Worm (Caenorhabditis elegans) whole organism, L3 larva: Measurements from ENCODE around the gene C34C12.6.

ENCODE experiments used
- R02D3.7 ChIP-seq: fragments of 150-350 bp; optimal IDR thresholded peaks from 2 replicates; lab custom pipeline; 2014; ENCODE audit warnings: missing biosample characterization, missing genetic modification characterization
- ZK546.5 ChIP-seq: sonication (generic microtip); optimal IDR thresholded peaks from 2 replicates; lab custom pipeline; 2017; ENCODE audit warnings: missing biosample characterization, missing genetic modification characterization
- aly-2 ChIP-seq: fragments of 150-350 bp; optimal IDR thresholded peaks from 2 replicates; lab custom pipeline; 2014; ENCODE audit warnings: missing biosample characterization, missing genetic modification characterization
- ama-1 ChIP-seq: fragments of 150-350 bp; optimal IDR thresholded peaks from 2 replicates; lab custom pipeline; 2018
- ceh-16 ChIP-seq: sonication (generic microtip); optimal IDR thresholded peaks from 2 replicates; lab custom pipeline; 2017; ENCODE audit warnings: missing biosample characterization, missing genetic modification characterization
- ceh-28 ChIP-seq: fragments of 150-350 bp; optimal IDR thresholded peaks from 2 replicates; lab custom pipeline; 2014; ENCODE audit warnings: missing biosample characterization, missing genetic modification reagents, missing genetic modification characterization
- ceh-82 ChIP-seq: fragments of 150-350 bp; optimal IDR thresholded peaks from 2 replicates; lab custom pipeline; 2014; ENCODE audit warnings: missing biosample characterization, missing genetic modification characterization
- ceh-9 ChIP-seq: sonication (generic microtip); optimal IDR thresholded peaks from 2 replicates; lab custom pipeline; 2018; ENCODE audit warnings: missing biosample characterization, missing genetic modification characterization
- daf-12 ChIP-seq: fragments of 150-350 bp; optimal IDR thresholded peaks from 2 replicates; lab custom pipeline; 2014; ENCODE audit warnings: missing biosample characterization, missing genetic modification reagents, missing genetic modification characterization
- egl-27 ChIP-seq: sonication (generic microtip); optimal IDR thresholded peaks from 4 replicates; lab custom pipeline; 2017; ENCODE audit warnings: missing biosample characterization, missing genetic modification reagents, missing genetic modification characterization
- egl-5 ChIP-seq: fragments of 150-350 bp; optimal IDR thresholded peaks from 2 replicates; lab custom pipeline; 2017; ENCODE audit warnings: missing biosample characterization, missing genetic modification reagents, missing genetic modification characterization, inconsistent platforms
- elt-1 ChIP-seq: fragments of 150-350 bp; optimal IDR thresholded peaks from 2 replicates; lab custom pipeline; 2014; ENCODE audit warnings: missing biosample characterization, missing genetic modification characterization
- elt-2 ChIP-seq: sonication (generic microtip); optimal IDR thresholded peaks from 2 replicates; lab custom pipeline; 2016; ENCODE audit warnings: missing genetic modification reagents, mild to moderate bottlenecking, missing genetic modification characterization, missing compliant biosample characterization
- elt-3 ChIP-seq, 3 experiments: fragments of 150-350 bp in 1 of 3; sonication (generic microtip) in 2 of 3; optimal IDR thresholded peaks; 2 replicates in 2 of 3; 4 replicates in 1 of 3; lab custom pipeline; 2014 to 2017; ENCODE audit warnings: missing biosample characterization in 3 of 3, missing genetic modification characterization in 3 of 3
- eor-1 ChIP-seq, 2 experiments: fragments of 150-350 bp; optimal IDR thresholded peaks; 2 replicates each; lab custom pipeline; 2014 to 2018; ENCODE audit warnings: missing biosample characterization in 2 of 2, missing genetic modification characterization in 2 of 2
- fkh-10 ChIP-seq: sonication (generic microtip); optimal IDR thresholded peaks from 2 replicates; lab custom pipeline; 2017; ENCODE audit warnings: missing biosample characterization, missing genetic modification reagents, missing genetic modification characterization
- fkh-2 ChIP-seq: fragments of 150-350 bp; optimal IDR thresholded peaks from 2 replicates; lab custom pipeline; 2014; ENCODE audit warnings: missing biosample characterization, missing genetic modification reagents, missing genetic modification characterization
- fos-1 ChIP-seq: fragments of 150-350 bp; optimal IDR thresholded peaks from 2 replicates; lab custom pipeline; 2014; ENCODE audit warnings: missing biosample characterization, missing genetic modification characterization
- hmg-11 ChIP-seq: sonication (generic microtip); optimal IDR thresholded peaks from 2 replicates; lab custom pipeline; 2016; ENCODE audit warnings: missing genetic modification characterization, missing compliant biosample characterization
- jun-1 ChIP-seq: fragments of 150-350 bp; optimal IDR thresholded peaks from 2 replicates; lab custom pipeline; 2014; ENCODE audit warnings: missing biosample characterization, missing genetic modification reagents, missing genetic modification characterization
- lin-15B ChIP-seq: fragments of 150-350 bp; optimal IDR thresholded peaks from 2 replicates; lab custom pipeline; 2014; ENCODE audit warnings: missing biosample characterization, missing genetic modification characterization
- lin-39 ChIP-seq: fragments of 150-350 bp; optimal IDR thresholded peaks from 2 replicates; lab custom pipeline; 2018; ENCODE audit warnings: missing biosample characterization, missing genetic modification reagents, missing genetic modification characterization
- lsy-12 ChIP-seq: sonication (generic microtip); optimal IDR thresholded peaks from 2 replicates; lab custom pipeline; 2016; ENCODE audit warnings: mild to moderate bottlenecking, missing genetic modification characterization, missing compliant biosample characterization
- mdl-1 ChIP-seq: fragments of 150-350 bp; optimal IDR thresholded peaks from 2 replicates; lab custom pipeline; 2014; ENCODE audit warnings: missing biosample characterization, missing genetic modification characterization
- mml-1 ChIP-seq: fragments of 150-350 bp; sonication (generic microtip); optimal IDR thresholded peaks from 3 replicates; lab custom pipeline; 2014; ENCODE audit warnings: missing biosample characterization, missing genetic modification characterization
- nfya-1 ChIP-seq: sonication (generic microtip); optimal IDR thresholded peaks from 2 replicates; lab custom pipeline; 2017; ENCODE audit warnings: missing genetic modification characterization, mild to moderate bottlenecking, missing compliant biosample characterization, antibody characterized with exemption, moderate library complexity; ENCODE audit not compliant: insufficient read depth
- nhr-11 ChIP-seq: fragments of 150-350 bp; optimal IDR thresholded peaks from 2 replicates; lab custom pipeline; 2014; ENCODE audit warnings: missing biosample characterization, missing genetic modification characterization
- nhr-12 ChIP-seq: fragments of 150-350 bp; optimal IDR thresholded peaks from 2 replicates; lab custom pipeline; 2014; ENCODE audit warnings: missing biosample characterization, missing genetic modification characterization
- nhr-23 ChIP-seq: fragments of 150-350 bp; optimal IDR thresholded peaks from 2 replicates; lab custom pipeline; 2014; ENCODE audit warnings: missing biosample characterization, missing genetic modification reagents, missing genetic modification characterization
- nhr-237 ChIP-seq: fragments of 150-350 bp; optimal IDR thresholded peaks from 2 replicates; lab custom pipeline; 2014; ENCODE audit warnings: missing biosample characterization, missing genetic modification characterization
- nhr-25 ChIP-seq: sonication (generic microtip); optimal IDR thresholded peaks from 2 replicates; lab custom pipeline; 2017; ENCODE audit warnings: missing biosample characterization, missing genetic modification characterization
- nhr-28 ChIP-seq: fragments of 150-350 bp; optimal IDR thresholded peaks from 2 replicates; lab custom pipeline; 2014; ENCODE audit warnings: missing biosample characterization, missing genetic modification characterization
- nhr-43 ChIP-seq: sonication (generic microtip); optimal IDR thresholded peaks from 2 replicates; lab custom pipeline; 2016; ENCODE audit warnings: mild to moderate bottlenecking, missing genetic modification characterization, missing compliant biosample characterization; ENCODE audit not compliant: poor library complexity, severe bottlenecking
- nhr-67 ChIP-seq: fragments of 150-350 bp; optimal IDR thresholded peaks from 2 replicates; lab custom pipeline; 2014; ENCODE audit warnings: missing biosample characterization, missing genetic modification characterization
- nhr-76 ChIP-seq: fragments of 150-350 bp; sonication (generic microtip); optimal IDR thresholded peaks from 5 replicates; lab custom pipeline; 2014; ENCODE audit warnings: missing biosample characterization, missing genetic modification characterization
- nhr-77 ChIP-seq: fragments of 150-350 bp; optimal IDR thresholded peaks from 2 replicates; lab custom pipeline; 2014; ENCODE audit warnings: missing biosample characterization, missing genetic modification characterization
- pha-4 ChIP-seq: fragments of 150-350 bp; optimal IDR thresholded peaks from 2 replicates; lab custom pipeline; 2014; ENCODE audit warnings: missing biosample characterization, missing genetic modification reagents, missing genetic modification characterization
- pqm-1 ChIP-seq: fragments of 150-350 bp; optimal IDR thresholded peaks from 2 replicates; lab custom pipeline; 2017; ENCODE audit warnings: missing biosample characterization, missing genetic modification characterization, inconsistent platforms
- sea-2 ChIP-seq: fragments of 150-350 bp; sonication (generic microtip); optimal IDR thresholded peaks from 4 replicates; lab custom pipeline; 2014; ENCODE audit warnings: missing biosample characterization, missing genetic modification reagents, missing genetic modification characterization
- skn-1 ChIP-seq: fragments of 150-350 bp; optimal IDR thresholded peaks from 2 replicates; lab custom pipeline; 2014; ENCODE audit warnings: missing biosample characterization, missing genetic modification characterization
- snpc-4 ChIP-seq: fragments of 150-350 bp; optimal IDR thresholded peaks from 2 replicates; lab custom pipeline; 2014; ENCODE audit warnings: missing biosample characterization, missing genetic modification characterization
- tbx-2 ChIP-seq: sonication (generic microtip); optimal IDR thresholded peaks from 2 replicates; lab custom pipeline; 2016; ENCODE audit warnings: mild to moderate bottlenecking, missing genetic modification characterization, missing compliant biosample characterization
- unc-39 ChIP-seq: sonication (generic microtip); optimal IDR thresholded peaks from 4 replicates; lab custom pipeline; 2017; ENCODE audit warnings: missing biosample characterization, missing genetic modification characterization
- unc-62 ChIP-seq: fragments of 150-350 bp; sonication (generic microtip); optimal IDR thresholded peaks from 4 replicates; lab custom pipeline; 2014; ENCODE audit warnings: missing biosample characterization, missing genetic modification reagents, missing genetic modification characterization
- zag-1 ChIP-seq: fragments of 150-350 bp; optimal IDR thresholded peaks from 2 replicates; lab custom pipeline; 2014; ENCODE audit warnings: missing biosample characterization, missing genetic modification characterization
- ztf-11 ChIP-seq: fragments of 150-350 bp; optimal IDR thresholded peaks from 2 replicates; lab custom pipeline; 2014; ENCODE audit warnings: missing biosample characterization, missing genetic modification characterization
- ztf-4 ChIP-seq: fragments of 150-350 bp; optimal IDR thresholded peaks from 2 replicates; lab custom pipeline; 2014; ENCODE audit warnings: missing biosample characterization, missing genetic modification characterization

Gene C34C12.6

ce11 chrIII:3456226-3456625 lies 26.2 kb upstream of the C34C12.6 start (continued):
- TF ChIP-seq fos-1 (tag; lab: Kevin White, UChicago): peak; percentile 77
- TF ChIP-seq egl-27 (tag; lab: Kevin White, UChicago): peak; percentile 79
- TF ChIP-seq nhr-11 (tag; lab: Kevin White, UChicago): peak; percentile 92
- TF ChIP-seq, all 47 proteins: peak for 39

DNA sequence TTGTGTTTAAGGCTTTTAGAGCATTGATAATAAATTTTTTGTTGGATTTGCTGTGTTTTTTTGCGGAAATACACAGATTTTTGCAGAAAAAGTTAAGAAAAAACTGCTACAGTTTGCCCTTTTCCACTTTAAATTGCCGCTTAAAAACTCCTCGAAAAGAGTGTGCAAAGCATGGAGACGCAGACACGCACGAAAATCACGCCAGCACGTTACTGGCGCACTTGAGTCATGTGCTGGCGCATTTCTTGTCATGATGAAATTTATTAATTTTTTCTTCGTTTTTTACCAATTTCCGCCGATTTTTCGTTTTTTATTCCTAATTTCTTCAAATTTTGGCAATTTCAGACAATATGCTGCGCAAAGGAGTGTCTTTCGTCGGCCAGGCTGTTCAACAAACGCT lies 22.3 kb upstream of the C34C12.6 start, which contains the start of gene C34C12.8:
Gene C34C12.8, plus strand, starts transcription at position 346 of the 400 bp plus-strand sequence.
- TF ChIP-seq snpc-4 (tag; lab: Kevin White, UChicago): peak; percentile 86
- TF ChIP-seq elt-2 (tag; lab: Kevin White, UChicago): peak; percentile 66
- TF ChIP-seq hmg-11 (tag; lab: Kevin White, UChicago): peak; percentile 89
- no peak for TF ChIP-seq mdl-1
- peak; percentile 31 for TF ChIP-seq elt-1 (tag; lab: Kevin White, UChicago)
- peak; percentile 94 for TF ChIP-seq nhr-25 (tag; lab: Kevin White, UChicago)
- TF ChIP-seq lsy-12 (tag; lab: Kevin White, UChicago): peak; percentile 91
- peak; percentile 70 for TF ChIP-seq nhr-76 (tag; lab: Kevin White, UChicago)
- TF ChIP-seq lin-39 (tag; lab: Kevin White, UChicago): peak; percentile 80
- TF ChIP-seq egl-5 (tag; lab: Kevin White, UChicago): peak; percentile 66
- TF ChIP-seq nhr-43 (tag; lab: Kevin White, UChicago): peak; percentile 94
- TF ChIP-seq ZK546.5 (tag; lab: Kevin White, UChicago): peak; percentile 20
- TF ChIP-seq nhr-11 (tag; lab: Kevin White, UChicago): peak; percentile 57
- TF ChIP-seq pha-4 (tag; lab: Kevin White, UChicago): peak; percentile 95
- no peak for TF ChIP-seq aly-2
- TF ChIP-seq eor-1 (tag; optimal IDR thresholded peaks at IDR 0.05; lab: Kevin White, UChicago): peak in 1 of 2 experiments; percentile 30
- peak; percentile 37 for TF ChIP-seq zag-1 (tag; lab: Kevin White, UChicago)
- TF ChIP-seq pqm-1 (tag; lab: Kevin White, UChicago): peak; percentile 1
- no peak for TF ChIP-seq fos-1 (tag; lab: Kevin White, UChicago)
- TF ChIP-seq fkh-2 (tag; lab: Kevin White, UChicago): no peak
- TF ChIP-seq mml-1 (tag; lab: Kevin White, UChicago): no peak
- TF ChIP-seq skn-1: peak; percentile 71
- TF ChIP-seq ceh-82 (tag; lab: Kevin White, UChicago): peak; percentile 83
- peak; percentile 62 for TF ChIP-seq ama-1 (lab: Kevin White, UChicago)
- peak; percentile 87 for TF ChIP-seq ceh-28
- no peak for TF ChIP-seq ceh-16 (tag; lab: Kevin White, UChicago)
- TF ChIP-seq unc-62: peak; percentile 6
- TF ChIP-seq nhr-28: no peak
- TF ChIP-seq nhr-77 (tag; lab: Kevin White, UChicago): peak; percentile 83
- peak; percentile 93 for TF ChIP-seq jun-1 (tag; lab: Kevin White, UChicago)
- no peak for TF ChIP-seq sea-2 (GFP tag; lab: Kevin White, UChicago)
- no peak for TF ChIP-seq nhr-12 (tag; lab: Kevin White, UChicago)
- no peak for TF ChIP-seq unc-39 (tag; lab: Kevin White, UChicago)
- peak; percentile 28 for TF ChIP-seq ztf-4 (tag; lab: Kevin White, UChicago)
- TF ChIP-seq elt-3 (tag; optimal IDR thresholded peaks at IDR 0.05; lab: Kevin White, UChicago): no peak
- no peak for TF ChIP-seq ztf-11 (tag; lab: Kevin White, UChicago)
- peak; percentile 97 for TF ChIP-seq lin-15B
- peak; percentile 89 for TF ChIP-seq R02D3.7
- TF ChIP-seq nhr-237 (tag; lab: Kevin White, UChicago): no peak
- TF ChIP-seq tbx-2 (tag; lab: Kevin White, UChicago): peak; percentile 93
- peak; percentile 95 for TF ChIP-seq nfya-1 (tag; lab: Kevin White, UChicago)
- TF ChIP-seq ceh-9: no peak
- TF ChIP-seq nhr-23: peak; percentile 98
- no peak for TF ChIP-seq daf-12 (tag; lab: Kevin White, UChicago)
- no peak for TF ChIP-seq nhr-67 (tag; lab: Kevin White, UChicago)
- TF ChIP-seq fkh-10 (GFP tag; lab: Kevin White, UChicago): peak; percentile 89
- TF ChIP-seq egl-27 (tag; lab: Kevin White, UChicago): peak; percentile 53
